Fruit fly (Drosophila melanogaster): ENCODE results near the gene CG13887.

DNA sequence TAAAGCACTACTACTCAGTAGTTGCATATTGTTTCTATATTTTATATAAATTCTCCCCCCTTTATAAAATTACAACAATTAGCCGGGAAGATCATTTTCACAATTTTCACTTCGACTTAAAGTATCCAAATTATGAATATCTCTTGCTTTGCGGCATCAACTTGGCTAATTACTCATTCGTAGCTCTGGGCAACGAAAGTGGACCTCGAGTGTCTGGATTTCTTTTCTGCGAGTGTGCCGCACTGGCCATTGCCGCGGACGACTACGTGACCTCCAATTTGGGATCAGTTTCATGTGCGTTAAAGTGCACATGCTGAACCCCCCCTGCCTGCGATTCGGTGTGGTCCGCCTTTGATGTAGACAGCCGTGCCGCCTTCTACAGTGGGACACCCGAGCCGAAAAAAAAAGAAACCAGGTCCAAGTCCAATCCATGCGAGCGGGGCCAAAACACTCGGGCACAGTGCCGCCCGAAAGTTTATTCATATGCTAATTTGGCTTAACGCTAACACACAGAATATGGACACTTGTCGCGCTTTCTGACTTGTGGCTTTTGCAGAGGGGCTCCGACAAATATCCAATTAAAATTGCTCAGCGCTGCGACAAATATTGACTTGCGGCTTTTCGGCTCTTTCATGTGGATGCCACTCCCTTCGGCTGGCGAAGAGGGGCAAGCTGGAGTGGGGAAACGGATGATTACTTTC lies 19.1 kb upstream of the CG13887 start:
- TF ChIP-seq CG17806 (tag; optimal IDR thresholded peaks at IDR 0.05): peak; percentile 24
- peak; percentile 10 for TF ChIP-seq CG14655 (GFP tag; optimal IDR thresholded peaks at IDR 0.05)
- peak; percentile 31; the same call in 1 of the 2 replicates for TF ChIP-seq CG10348 (GFP tag; IDR thresholded peaks at IDR 0.05)
- TF ChIP-seq CG8159 (tag; optimal IDR thresholded peaks at IDR 0.05): peak; percentile 61
- peak; percentile 14 for TF ChIP-seq CG8301 (tag; optimal IDR thresholded peaks at IDR 0.05)
- no peak for TF ChIP-seq rn (GFP tag; IDR thresholded peaks at IDR 0.05)
- TF ChIP-seq EcR (GFP tag; optimal IDR thresholded peaks at IDR 0.05): no peak
- TF ChIP-seq CG12605 (GFP tag; IDR thresholded peaks at IDR 0.05): no peak
- peak; percentile 61 for TF ChIP-seq Pif1A (GFP tag; optimal IDR thresholded peaks at IDR 0.05)
- TF ChIP-seq CG4496 (GFP tag; IDR thresholded peaks at IDR 0.05): no peak; the same call in 2 of the 3 replicates
- peak; percentile 41 for TF ChIP-seq Pif1B (GFP tag; optimal IDR thresholded peaks at IDR 0.05)
- no peak for TF ChIP-seq gl (tag; optimal IDR thresholded peaks at IDR 0.05)
- peak; percentile 43 for TF ChIP-seq CG15710 (tag; optimal IDR thresholded peaks at IDR 0.05)
- peak; percentile 58 for TF ChIP-seq Snoo (tag; optimal IDR thresholded peaks at IDR 0.05)
